Worm (Caenorhabditis elegans) whole organism, young adult: Measurements from ENCODE around the gene ssq-3.

Experiments used
- F23B12.7 ChIP-seq: sonication (generic microtip); optimal IDR thresholded peaks from 2 replicates; lab custom pipeline; 2017; ENCODE audit warnings: missing genetic modification characterization, mild to moderate bottlenecking, missing compliant biosample characterization, antibody characterized with exemption, moderate library complexity; ENCODE audit not compliant: insufficient read depth
- F52B5.7 ChIP-seq: sonication (generic microtip); optimal IDR thresholded peaks from 2 replicates; lab custom pipeline; 2016; ENCODE audit warnings: mild to moderate bottlenecking, missing genetic modification characterization, missing compliant biosample characterization
- T07F8.4 ChIP-seq: sonication (generic microtip); optimal IDR thresholded peaks from 2 replicates; lab custom pipeline; 2016; ENCODE audit warnings: mild to moderate bottlenecking, missing genetic modification characterization, moderate library complexity, missing compliant biosample characterization
- Y79H2A.3 ChIP-seq: fragments of 200-800 bp; sonication (Bioruptor generic); conservative IDR thresholded peaks from 2 replicates; pipeline ENCODE4 v1.3.6; 2022; ENCODE audit warnings: missing genetic modification reagents, missing genetic modification characterization, missing compliant biosample characterization
- cebp-1 ChIP-seq, 2 experiments: fragments of 200-800 bp in 1 of 2; sonication (Bioruptor generic) in 1 of 2; sonication (generic microtip) in 1 of 2; IDR thresholded peaks in 1 of 2; optimal IDR thresholded peaks in 1 of 2; 2 replicates each; pipeline versions ENCODE4 v1.3.6 to Lab custom; 2017 to 2022; ENCODE audit warnings: missing compliant biosample characterization in 2 of 2, missing genetic modification characterization in 2 of 2, mild to moderate bottlenecking in 1 of 2, missing genetic modification reagents in 1 of 2, moderate library complexity in 1 of 2
- hmg-1.2 ChIP-seq: fragments of 200-800 bp; sonication (Bioruptor generic); IDR thresholded peaks from 2 replicates; pipeline ENCODE4 v1.3.6; 2022; ENCODE audit warnings: missing genetic modification reagents, missing genetic modification characterization, missing compliant biosample characterization
- lin-35 ChIP-seq, 3 experiments: fragments of 150-350 bp in 2 of 3; sonication (generic microtip) in 1 of 3; optimal IDR thresholded peaks; 2 replicates each; lab custom pipeline; 2014 to 2018; ENCODE audit warnings: missing biosample characterization in 3 of 3, missing genetic modification characterization in 3 of 3, missing genetic modification reagents in 3 of 3
- sdz-38 ChIP-seq: sonication (generic microtip); optimal IDR thresholded peaks from 2 replicates; lab custom pipeline; 2016; ENCODE audit warnings: missing genotype, missing genetic modification characterization, missing compliant biosample characterization

ce11 chrIV:7065022-7065421 is 46.4 kb upstream of the ssq-3 start, which contains the start of gene Y43B11AL.1:
- TF ChIP-seq Y79H2A.3 (GFP tag; lab: Robert Waterston, UW), result no peak
- no peak for TF ChIP-seq F23B12.7 (tag; lab: Kevin White, UChicago)
- TF ChIP-seq cebp-1 (GFP tag; IDR thresholded peaks at IDR 0.05; lab: Robert Waterston, UW), result no peak
- no peak for TF ChIP-seq cebp-1 (tag; optimal IDR thresholded peaks at IDR 0.05; lab: Kevin White, UChicago)
- no peak for TF ChIP-seq F52B5.7
- TF ChIP-seq T07F8.4 (tag; lab: Kevin White, UChicago), result no peak
- no peak for TF ChIP-seq lin-35 (GFP tag; optimal IDR thresholded peaks at IDR 0.05; lab: Kevin White, UChicago)
- TF ChIP-seq hmg-1.2 (GFP tag; lab: Robert Waterston, UW), result no peak
- TF ChIP-seq sdz-38 (tag; lab: Kevin White, UChicago), result no peak
